Fruit fly (Drosophila melanogaster) whole organism, prepupa: ENCODE data around the gene CG33095.

ENCODE experiments used
- Blimp-1 ChIP-seq: fragments of 200-800 bp; sonication (Bioruptor generic); optimal IDR thresholded peaks from 3 replicates; lab custom pipeline; 2017; ENCODE audit warnings: missing biosample characterization, missing genetic modification characterization, mild to moderate bottlenecking, moderate library complexity, missing genetic modification reagents
- CG10631 ChIP-seq: fragments of 200-800 bp; sonication (Bioruptor generic); optimal IDR thresholded peaks from 2 replicates; lab custom pipeline; 2016; ENCODE audit warnings: missing biosample characterization, missing genetic modification characterization
- CG11294 ChIP-seq: fragments of 200-800 bp; sonication (Bioruptor generic); IDR thresholded peaks from 2 replicates; pipeline ENCODE4 v1.3.6; 2022; ENCODE audit warnings: missing biosample characterization, missing genetic modification characterization
- CG11762 ChIP-seq: fragments of 200-800 bp; sonication (Bioruptor generic); optimal IDR thresholded peaks from 3 replicates; lab custom pipeline; 2016; ENCODE audit warnings: missing biosample characterization, missing genetic modification characterization; ENCODE audit not compliant: insufficient read depth
- CG11902 ChIP-seq: fragments of 200-800 bp; sonication (Bioruptor generic); optimal IDR thresholded peaks from 3 replicates; lab custom pipeline; 2016; ENCODE audit warnings: missing biosample characterization, missing genetic modification characterization
- CG15336 ChIP-seq: fragments of 200-800 bp; sonication (Bioruptor generic); IDR thresholded peaks from 2 replicates; pipeline ENCODE4 v1.3.6; 2022; ENCODE audit warnings: missing biosample characterization, missing genetic modification characterization
- CG1621 ChIP-seq: fragments of 200-800 bp; sonication (Bioruptor generic); optimal IDR thresholded peaks from 3 replicates; lab custom pipeline; 2018; ENCODE audit warnings: missing biosample characterization, mild to moderate bottlenecking, missing genetic modification characterization
- CG3032 ChIP-seq: fragments of 200-800 bp; optimal IDR thresholded peaks from 2 replicates; lab custom pipeline; 2019; ENCODE audit warnings: missing biosample characterization, mild to moderate bottlenecking, missing genetic modification characterization, moderate library complexity
- CG31627 ChIP-seq: fragments of 200-800 bp; sonication (Bioruptor generic); optimal IDR thresholded peaks from 3 replicates; lab custom pipeline; 2016; ENCODE audit warnings: missing biosample characterization, missing genetic modification characterization
- CG32006 ChIP-seq: fragments of 200-800 bp; sonication (Bioruptor generic); optimal IDR thresholded peaks from 3 replicates; lab custom pipeline; 2017; ENCODE audit warnings: missing biosample characterization, mild to moderate bottlenecking, missing genetic modification characterization
- CG3919 ChIP-seq: fragments of 200-800 bp; sonication (Bioruptor generic); optimal IDR thresholded peaks from 3 replicates; lab custom pipeline; 2016; ENCODE audit warnings: missing biosample characterization, missing genetic modification characterization
- CG4318 ChIP-seq: fragments of 200-800 bp; sonication (Bioruptor generic); optimal IDR thresholded peaks from 3 replicates; lab custom pipeline; 2017; ENCODE audit warnings: missing biosample characterization, mild to moderate bottlenecking, missing genetic modification characterization
- CG6163 ChIP-seq: fragments of 200-800 bp; sonication (Bioruptor generic); IDR thresholded peaks from 3 replicates; pipeline ENCODE4 v1.3.6; 2022; ENCODE audit warnings: missing biosample characterization, missing genetic modification characterization
- CG6276 ChIP-seq: fragments of 200-800 bp; sonication (Bioruptor generic); optimal IDR thresholded peaks from 2 replicates; lab custom pipeline; 2017; ENCODE audit warnings: missing biosample characterization, mild to moderate bottlenecking, missing genetic modification characterization
- CG6808 ChIP-seq: fragments of 200-800 bp; sonication (Bioruptor generic); optimal IDR thresholded peaks from 3 replicates; lab custom pipeline; 2017; ENCODE audit warnings: missing biosample characterization, missing genetic modification characterization, mild to moderate bottlenecking, moderate library complexity, missing genetic modification reagents
- CG7368 ChIP-seq: fragments of 200-800 bp; sonication (Bioruptor generic); optimal IDR thresholded peaks from 3 replicates; lab custom pipeline; 2016; ENCODE audit warnings: missing biosample characterization, missing genetic modification characterization
- CG8319 ChIP-seq: fragments of 200-800 bp; sonication (Bioruptor generic); optimal IDR thresholded peaks from 3 replicates; lab custom pipeline; 2016; ENCODE audit warnings: missing biosample characterization, missing genetic modification characterization
- CG8632 ChIP-seq: fragments of 200-800 bp; sonication (Bioruptor generic); optimal IDR thresholded peaks from 3 replicates; lab custom pipeline; 2016; ENCODE audit warnings: missing biosample characterization, missing genetic modification characterization
- CG9139 ChIP-seq: fragments of 200-800 bp; sonication (Bioruptor generic); optimal IDR thresholded peaks from 3 replicates; lab custom pipeline; 2017; ENCODE audit warnings: missing biosample characterization, mild to moderate bottlenecking, missing genetic modification characterization
- Eip75B ChIP-seq: fragments of 200-800 bp; sonication (Bioruptor generic); optimal IDR thresholded peaks from 3 replicates; lab custom pipeline; 2016; ENCODE audit warnings: missing biosample characterization, missing genetic modification characterization
- Gug ChIP-seq: fragments of 200-800 bp; sonication (Bioruptor generic); IDR thresholded peaks from 2 replicates; pipeline ENCODE4 v1.3.6; 2022; ENCODE audit warnings: missing biosample characterization, missing genetic modification characterization
- Hr38 ChIP-seq: sonication (Bioruptor generic); optimal IDR thresholded peaks from 2 replicates; lab custom pipeline; 2016; ENCODE audit warnings: missing biosample characterization, missing genetic modification characterization
- Hr4 ChIP-seq: fragments of 200-800 bp; sonication (Bioruptor generic); optimal IDR thresholded peaks from 3 replicates; lab custom pipeline; 2016; ENCODE audit warnings: missing biosample characterization, missing genetic modification characterization
- Lpt ChIP-seq: fragments of 200-800 bp; sonication (Bioruptor generic); optimal IDR thresholded peaks from 3 replicates; lab custom pipeline; 2016; ENCODE audit warnings: missing biosample characterization, missing genetic modification characterization
- Met ChIP-seq: fragments of 200-800 bp; sonication (Bioruptor generic); optimal IDR thresholded peaks from 3 replicates; lab custom pipeline; 2016; ENCODE audit warnings: missing biosample characterization, missing genetic modification characterization
- OdsH ChIP-seq: fragments of 200-800 bp; sonication (Bioruptor generic); optimal IDR thresholded peaks from 3 replicates; lab custom pipeline; 2016; ENCODE audit warnings: missing biosample characterization, missing genetic modification characterization
- Smox ChIP-seq: fragments of 200-800 bp; sonication (Bioruptor generic); optimal IDR thresholded peaks from 3 replicates; lab custom pipeline; 2016; ENCODE audit warnings: missing biosample characterization, missing genetic modification characterization
- Sox102F ChIP-seq: fragments of 200-800 bp; sonication (Bioruptor generic); optimal IDR thresholded peaks from 2 replicates; lab custom pipeline; 2016; ENCODE audit warnings: missing biosample characterization, mild to moderate bottlenecking, missing genetic modification characterization
- Sox14 ChIP-seq: fragments of 200-800 bp; sonication (Bioruptor generic); optimal IDR thresholded peaks from 3 replicates; lab custom pipeline; 2016; ENCODE audit warnings: missing biosample characterization, missing genetic modification characterization
- Sox15 ChIP-seq: fragments of 200-800 bp; sonication (Bioruptor generic); optimal IDR thresholded peaks from 3 replicates; lab custom pipeline; 2016; ENCODE audit warnings: missing biosample characterization, missing genetic modification characterization
- acj6 ChIP-seq: fragments of 200-800 bp; sonication (Bioruptor generic); optimal IDR thresholded peaks from 3 replicates; lab custom pipeline; 2016; ENCODE audit warnings: missing biosample characterization, missing genetic modification characterization
- cyc ChIP-seq: fragments of 200-800 bp; sonication (Bioruptor generic); optimal IDR thresholded peaks from 3 replicates; lab custom pipeline; 2016; ENCODE audit warnings: missing biosample characterization, missing genetic modification characterization
- dac ChIP-seq: fragments of 200-800 bp; sonication (Bioruptor generic); optimal IDR thresholded peaks from 2 replicates; lab custom pipeline; 2017; ENCODE audit warnings: missing biosample characterization, mild to moderate bottlenecking, missing genetic modification characterization
- dsx ChIP-seq: fragments of 200-800 bp; optimal IDR thresholded peaks from 3 replicates; lab custom pipeline; 2019; ENCODE audit warnings: missing biosample characterization, mild to moderate bottlenecking, missing genetic modification characterization, moderate library complexity; ENCODE audit not compliant: poor library complexity, severe bottlenecking
- esn ChIP-seq: fragments of 200-800 bp; sonication (Bioruptor generic); optimal IDR thresholded peaks from 2 replicates; lab custom pipeline; 2016; ENCODE audit warnings: missing biosample characterization, mild to moderate bottlenecking, missing genetic modification characterization, moderate library complexity
- fkh ChIP-seq: fragments of 200-800 bp; sonication (Bioruptor generic); optimal IDR thresholded peaks from 3 replicates; lab custom pipeline; 2017; ENCODE audit warnings: missing biosample characterization, mild to moderate bottlenecking, missing genetic modification characterization, moderate library complexity
- lz ChIP-seq: fragments of 200-800 bp; sonication (Bioruptor generic); optimal IDR thresholded peaks from 3 replicates; lab custom pipeline; 2016; ENCODE audit warnings: missing biosample characterization, missing genetic modification characterization
- pdm3 ChIP-seq: fragments of 200-800 bp; sonication (Bioruptor generic); optimal IDR thresholded peaks from 3 replicates; lab custom pipeline; 2016; ENCODE audit warnings: missing biosample characterization, missing genetic modification characterization
- salr ChIP-seq, 2 experiments: fragments of 200-800 bp; sonication (Bioruptor generic); optimal IDR thresholded peaks; 3 replicates each; lab custom pipeline; 2016 to 2018; ENCODE audit warnings: missing biosample characterization in 2 of 2, missing genetic modification characterization in 2 of 2, mild to moderate bottlenecking in 1 of 2
- spab ChIP-seq: fragments of 200-800 bp; sonication (Bioruptor generic); optimal IDR thresholded peaks from 2 replicates; lab custom pipeline; 2017; ENCODE audit warnings: missing biosample characterization, mild to moderate bottlenecking, missing genetic modification characterization, missing genetic modification reagents
- ss ChIP-seq, 2 experiments: fragments of 200-800 bp; sonication (Bioruptor generic); optimal IDR thresholded peaks; 2 replicates in 1 of 2; 3 replicates in 1 of 2; lab custom pipeline; 2017 to 2018; ENCODE audit warnings: mild to moderate bottlenecking in 2 of 2, missing biosample characterization in 2 of 2, missing genetic modification characterization in 2 of 2, moderate library complexity in 1 of 2
- svp ChIP-seq: fragments of 200-800 bp; sonication (Bioruptor generic); peaks from one replicate; lab custom pipeline; 2016; ENCODE audit warnings: missing biosample characterization, missing genetic modification characterization
- topi ChIP-seq: fragments of 200-800 bp; sonication (Bioruptor generic); optimal IDR thresholded peaks from 3 replicates; lab custom pipeline; 2016; ENCODE audit warnings: missing biosample characterization, missing genetic modification characterization

Gene CG33095

dm6 chr3R:25069569-25069968 is 27.9 kb upstream of the CG33095 start, which contains the start of the genes Stt3B and CG11839:
TSS of gene Stt3B (minus strand) at chr3R:25069637.
TSS of gene CG11839 (plus strand) at chr3R:25069927.
- TF ChIP-seq CG11762 (no peak), esn (GFP tag; lab: Kevin White, UChicago) (peak; percentile 77), spab (GFP tag; lab: Kevin White, UChicago) (no peak), CG8632 (GFP tag; lab: Kevin White, UChicago) (peak; percentile 43), Sox14 (GFP tag; lab: Kevin White, UChicago) (no peak), Hr4 (GFP tag; lab: Kevin White, UChicago) (no peak), CG11902 (peak; percentile 32), Sox102F (GFP tag; lab: Kevin White, UChicago) (no peak), dsx (GFP tag; lab: Kevin White, UChicago) (no peak), CG11294 (GFP tag; lab: Robert Waterston, UW) (no peak), Lpt (no peak), CG15336 (GFP tag; lab: Robert Waterston, UW) (peak; percentile 48; the same call in 1 of the 2 replicates), CG7368 (GFP tag; lab: Kevin White, UChicago) (no peak), CG9139 (GFP tag; lab: Kevin White, UChicago) (no peak), CG8319 (GFP tag; lab: Kevin White, UChicago) (no peak), CG6163 (no peak), CG1621 (tag; lab: Kevin White, UChicago) (peak; percentile 73), cyc (GFP tag; lab: Kevin White, UChicago) (peak; percentile 79), Eip75B (GFP tag; lab: Kevin White, UChicago) (no peak), CG6276 (GFP tag; lab: Kevin White, UChicago) (no peak), salr (GFP tag; optimal IDR thresholded peaks at IDR 0.05; lab: Kevin White, UChicago) (no peak), OdsH (GFP tag; lab: Kevin White, UChicago) (no peak), CG3919 (GFP tag; lab: Kevin White, UChicago) (no peak), pdm3 (GFP tag; lab: Kevin White, UChicago) (no peak), CG32006 (GFP tag; lab: Kevin White, UChicago) (no peak), CG31627 (GFP tag; lab: Kevin White, UChicago) (peak; percentile 85), fkh (GFP tag; lab: Kevin White, UChicago) (peak; percentile 64), CG4318 (GFP tag; lab: Kevin White, UChicago) (no peak), Met (GFP tag; lab: Kevin White, UChicago) (no peak), topi (GFP tag; lab: Kevin White, UChicago) (no peak), svp (GFP tag; lab: Kevin White, UChicago) (no peak), Hr38 (GFP tag; lab: Kevin White, UChicago) (peak; percentile 10), Gug (no peak), Sox15 (peak; percentile 42), CG3032 (tag; lab: Kevin White, UChicago) (peak; percentile 67), CG10631 (GFP tag; lab: Kevin White, UChicago) (peak; percentile 72), Smox (GFP tag; lab: Kevin White, UChicago) (no peak), acj6 (no peak), lz (peak; percentile 81), CG6808 (no peak), ss (GFP tag; optimal IDR thresholded peaks at IDR 0.05; lab: Kevin White, UChicago) (no peak), dac (no peak)

dm6 chr3R:25070871-25071270 is 26.6 kb upstream of the CG33095 start, which contains the start of gene CG11836:
TSS of gene CG11836 (plus strand) at chr3R:25071126.
- no peak for TF ChIP-seq topi (GFP tag; lab: Kevin White, UChicago)
- TF ChIP-seq Blimp-1 (GFP tag; lab: Kevin White, UChicago): peak; percentile 46
